Worm (Caenorhabditis elegans) whole organism, L3 larva: ENCODE measurements around the gene lmtr-2.

Experiments used
- ZK546.5 ChIP-seq: sonication (generic microtip); optimal IDR thresholded peaks from 2 replicates; lab custom pipeline; 2017; ENCODE audit warnings: missing biosample characterization, missing genetic modification characterization
- aly-2 ChIP-seq: fragments of 150-350 bp; optimal IDR thresholded peaks from 2 replicates; lab custom pipeline; 2014; ENCODE audit warnings: missing biosample characterization, missing genetic modification characterization
- ceh-16 ChIP-seq: sonication (generic microtip); optimal IDR thresholded peaks from 2 replicates; lab custom pipeline; 2017; ENCODE audit warnings: missing biosample characterization, missing genetic modification characterization
- ceh-28 ChIP-seq: fragments of 150-350 bp; optimal IDR thresholded peaks from 2 replicates; lab custom pipeline; 2014; ENCODE audit warnings: missing biosample characterization, missing genetic modification reagents, missing genetic modification characterization
- ceh-82 ChIP-seq: fragments of 150-350 bp; optimal IDR thresholded peaks from 2 replicates; lab custom pipeline; 2014; ENCODE audit warnings: missing biosample characterization, missing genetic modification characterization
- ceh-9 ChIP-seq: sonication (generic microtip); optimal IDR thresholded peaks from 2 replicates; lab custom pipeline; 2018; ENCODE audit warnings: missing biosample characterization, missing genetic modification characterization
- egl-5 ChIP-seq: fragments of 150-350 bp; optimal IDR thresholded peaks from 2 replicates; lab custom pipeline; 2017; ENCODE audit warnings: missing biosample characterization, missing genetic modification reagents, missing genetic modification characterization, inconsistent platforms
- elt-1 ChIP-seq: fragments of 150-350 bp; optimal IDR thresholded peaks from 2 replicates; lab custom pipeline; 2014; ENCODE audit warnings: missing biosample characterization, missing genetic modification characterization
- elt-2 ChIP-seq: sonication (generic microtip); optimal IDR thresholded peaks from 2 replicates; lab custom pipeline; 2016; ENCODE audit warnings: missing genetic modification reagents, mild to moderate bottlenecking, missing genetic modification characterization, missing compliant biosample characterization
- eor-1 ChIP-seq, 2 experiments: fragments of 150-350 bp; optimal IDR thresholded peaks; 2 replicates each; lab custom pipeline; 2014 to 2018; ENCODE audit warnings: missing biosample characterization in 2 of 2, missing genetic modification characterization in 2 of 2
- fkh-10 ChIP-seq: sonication (generic microtip); optimal IDR thresholded peaks from 2 replicates; lab custom pipeline; 2017; ENCODE audit warnings: missing biosample characterization, missing genetic modification reagents, missing genetic modification characterization
- hmg-11 ChIP-seq: sonication (generic microtip); optimal IDR thresholded peaks from 2 replicates; lab custom pipeline; 2016; ENCODE audit warnings: missing genetic modification characterization, missing compliant biosample characterization
- jun-1 ChIP-seq: fragments of 150-350 bp; optimal IDR thresholded peaks from 2 replicates; lab custom pipeline; 2014; ENCODE audit warnings: missing biosample characterization, missing genetic modification reagents, missing genetic modification characterization
- lin-15B ChIP-seq: fragments of 150-350 bp; optimal IDR thresholded peaks from 2 replicates; lab custom pipeline; 2014; ENCODE audit warnings: missing biosample characterization, missing genetic modification characterization
- lin-39 ChIP-seq: fragments of 150-350 bp; optimal IDR thresholded peaks from 2 replicates; lab custom pipeline; 2018; ENCODE audit warnings: missing biosample characterization, missing genetic modification reagents, missing genetic modification characterization
- mdl-1 ChIP-seq: fragments of 150-350 bp; optimal IDR thresholded peaks from 2 replicates; lab custom pipeline; 2014; ENCODE audit warnings: missing biosample characterization, missing genetic modification characterization
- mml-1 ChIP-seq: fragments of 150-350 bp; sonication (generic microtip); optimal IDR thresholded peaks from 3 replicates; lab custom pipeline; 2014; ENCODE audit warnings: missing biosample characterization, missing genetic modification characterization
- nfya-1 ChIP-seq: sonication (generic microtip); optimal IDR thresholded peaks from 2 replicates; lab custom pipeline; 2017; ENCODE audit warnings: missing genetic modification characterization, mild to moderate bottlenecking, missing compliant biosample characterization, antibody characterized with exemption, moderate library complexity; ENCODE audit not compliant: insufficient read depth
- nhr-11 ChIP-seq: fragments of 150-350 bp; optimal IDR thresholded peaks from 2 replicates; lab custom pipeline; 2014; ENCODE audit warnings: missing biosample characterization, missing genetic modification characterization
- nhr-12 ChIP-seq: fragments of 150-350 bp; optimal IDR thresholded peaks from 2 replicates; lab custom pipeline; 2014; ENCODE audit warnings: missing biosample characterization, missing genetic modification characterization
- nhr-23 ChIP-seq: fragments of 150-350 bp; optimal IDR thresholded peaks from 2 replicates; lab custom pipeline; 2014; ENCODE audit warnings: missing biosample characterization, missing genetic modification reagents, missing genetic modification characterization
- nhr-237 ChIP-seq: fragments of 150-350 bp; optimal IDR thresholded peaks from 2 replicates; lab custom pipeline; 2014; ENCODE audit warnings: missing biosample characterization, missing genetic modification characterization
- nhr-25 ChIP-seq: sonication (generic microtip); optimal IDR thresholded peaks from 2 replicates; lab custom pipeline; 2017; ENCODE audit warnings: missing biosample characterization, missing genetic modification characterization
- nhr-43 ChIP-seq: sonication (generic microtip); optimal IDR thresholded peaks from 2 replicates; lab custom pipeline; 2016; ENCODE audit warnings: mild to moderate bottlenecking, missing genetic modification characterization, missing compliant biosample characterization; ENCODE audit not compliant: poor library complexity, severe bottlenecking
- pha-4 ChIP-seq: fragments of 150-350 bp; optimal IDR thresholded peaks from 2 replicates; lab custom pipeline; 2014; ENCODE audit warnings: missing biosample characterization, missing genetic modification reagents, missing genetic modification characterization
- pqm-1 ChIP-seq: fragments of 150-350 bp; optimal IDR thresholded peaks from 2 replicates; lab custom pipeline; 2017; ENCODE audit warnings: missing biosample characterization, missing genetic modification characterization, inconsistent platforms
- sea-2 ChIP-seq: fragments of 150-350 bp; sonication (generic microtip); optimal IDR thresholded peaks from 4 replicates; lab custom pipeline; 2014; ENCODE audit warnings: missing biosample characterization, missing genetic modification reagents, missing genetic modification characterization
- skn-1 ChIP-seq: fragments of 150-350 bp; optimal IDR thresholded peaks from 2 replicates; lab custom pipeline; 2014; ENCODE audit warnings: missing biosample characterization, missing genetic modification characterization
- snpc-4 ChIP-seq: fragments of 150-350 bp; optimal IDR thresholded peaks from 2 replicates; lab custom pipeline; 2014; ENCODE audit warnings: missing biosample characterization, missing genetic modification characterization
- tbx-2 ChIP-seq: sonication (generic microtip); optimal IDR thresholded peaks from 2 replicates; lab custom pipeline; 2016; ENCODE audit warnings: mild to moderate bottlenecking, missing genetic modification characterization, missing compliant biosample characterization
- unc-39 ChIP-seq: sonication (generic microtip); optimal IDR thresholded peaks from 4 replicates; lab custom pipeline; 2017; ENCODE audit warnings: missing biosample characterization, missing genetic modification characterization
- ztf-11 ChIP-seq: fragments of 150-350 bp; optimal IDR thresholded peaks from 2 replicates; lab custom pipeline; 2014; ENCODE audit warnings: missing biosample characterization, missing genetic modification characterization
- ztf-4 ChIP-seq: fragments of 150-350 bp; optimal IDR thresholded peaks from 2 replicates; lab custom pipeline; 2014; ENCODE audit warnings: missing biosample characterization, missing genetic modification characterization

lmtr-2 gene

ce11 chrV:7980993-7981595 lies 29.8 kb downstream of the lmtr-2 start, which contains the start of gene F26D11.1:
TSS of gene F26D11.1 (plus strand) at chrV:7981545.
- TF ChIP-seq unc-39 (tag; lab: Kevin White, UChicago) (no peak), elt-2 (tag; lab: Kevin White, UChicago) (no peak), egl-5 (tag; lab: Kevin White, UChicago) (no peak), skn-1 (tag; lab: Kevin White, UChicago) (no peak), pqm-1 (no peak), ztf-11 (tag; lab: Kevin White, UChicago) (no peak), sea-2 (GFP tag; lab: Kevin White, UChicago) (no peak), eor-1 (tag; optimal IDR thresholded peaks at IDR 0.05; lab: Kevin White, UChicago) (no peak), ztf-4 (tag; lab: Kevin White, UChicago) (no peak), ceh-9 (tag; lab: Kevin White, UChicago) (no peak), nhr-12 (tag; lab: Kevin White, UChicago) (no peak)

ce11 chrV:7980370-7980987 lies 30.4 kb downstream of the lmtr-2 start:
- TF ChIP-seq ceh-9 (tag; lab: Kevin White, UChicago) (no peak), ceh-28 (tag; lab: Kevin White, UChicago) (no peak), nhr-43 (tag; lab: Kevin White, UChicago) (no peak), nhr-11 (tag; lab: Kevin White, UChicago) (no peak), snpc-4 (peak; percentile 43), lin-39 (tag; lab: Kevin White, UChicago) (peak; percentile 77), ceh-16 (tag; lab: Kevin White, UChicago) (no peak), lin-15B (peak; percentile 30), nhr-25 (tag; lab: Kevin White, UChicago) (no peak), elt-1 (tag; lab: Kevin White, UChicago) (peak; percentile 43), tbx-2 (no peak), mml-1 (no peak), fkh-10 (GFP tag; lab: Kevin White, UChicago) (peak; percentile 34), nfya-1 (tag; lab: Kevin White, UChicago) (peak; percentile 56), jun-1 (no peak)

- TF ChIP-seq pqm-1, result peak; percentile 12
- TF ChIP-seq unc-39 (tag; lab: Kevin White, UChicago), result no peak
- peak; percentile 32 for TF ChIP-seq hmg-11 (tag; lab: Kevin White, UChicago)
- TF ChIP-seq ceh-28 (tag; lab: Kevin White, UChicago), result peak; percentile 45
- TF ChIP-seq mml-1, result no peak
- TF ChIP-seq lin-39 (tag; lab: Kevin White, UChicago), result peak; percentile 1
- peak; percentile 93 for TF ChIP-seq nhr-25 (tag; lab: Kevin White, UChicago)
- no peak for TF ChIP-seq jun-1
- TF ChIP-seq aly-2 (tag; lab: Kevin White, UChicago), result no peak
- TF ChIP-seq elt-2 (tag; lab: Kevin White, UChicago), result peak; percentile 31
- TF ChIP-seq ceh-82 (tag; lab: Kevin White, UChicago), result no peak
- peak; percentile 32 for TF ChIP-seq nfya-1 (tag; lab: Kevin White, UChicago)
- TF ChIP-seq skn-1 (tag; lab: Kevin White, UChicago), result no peak
- TF ChIP-seq lin-15B, result peak; percentile 14
- no peak for TF ChIP-seq eor-1 (tag; optimal IDR thresholded peaks at IDR 0.05; lab: Kevin White, UChicago)
- TF ChIP-seq ztf-4 (tag; lab: Kevin White, UChicago), result no peak
- peak; percentile 55 for TF ChIP-seq nhr-23 (tag; lab: Kevin White, UChicago)
- TF ChIP-seq nhr-237 (tag; lab: Kevin White, UChicago), result no peak
- TF ChIP-seq elt-1 (tag; lab: Kevin White, UChicago), result no peak
- no peak for TF ChIP-seq mdl-1
- TF ChIP-seq pha-4, result peak; percentile 73
- no peak for TF ChIP-seq ZK546.5 (tag; lab: Kevin White, UChicago)
Measured at ce11 chrV:7978798-7979197, 32.1 kb downstream of the lmtr-2 start.
